Worm (Caenorhabditis elegans): Measurements from ENCODE around the gene unc-62.

Gene unc-62

ce11 chrV:4527934-4528333 is 30.7 kb downstream of the unc-62 start:
- TF ChIP-seq ztf-11 (tag; optimal IDR thresholded peaks at IDR 0.05) (no peak), efl-1 (optimal IDR thresholded peaks at IDR 0.05) (no peak), efl-1 (GFP tag; optimal IDR thresholded peaks at IDR 0.05 in 1 of 2) (peak in 1 of 2 experiments; percentile 54), ceh-63 (GFP tag; optimal IDR thresholded peaks at IDR 0.05) (no peak)

ce11 chrV:4535736-4536135 is 38.5 kb downstream of the unc-62 start:
- no peak for TF ChIP-seq nhr-11 (tag; optimal IDR thresholded peaks at IDR 0.05)
- TF ChIP-seq unc-130 (tag; optimal IDR thresholded peaks at IDR 0.05) = no peak
- no peak for TF ChIP-seq irx-1 (tag; optimal IDR thresholded peaks at IDR 0.05)
- no peak for TF ChIP-seq ztf-4 (tag; optimal IDR thresholded peaks at IDR 0.05)
- TF ChIP-seq vab-15 (tag; optimal IDR thresholded peaks at IDR 0.05) = no peak
- TF ChIP-seq ama-1 (optimal IDR thresholded peaks at IDR 0.05) = no peak
- no peak for TF ChIP-seq C04F5.9 (tag; optimal IDR thresholded peaks at IDR 0.05)
- no peak for TF ChIP-seq lin-13 (GFP tag; optimal IDR thresholded peaks at IDR 0.05)
- no peak for TF ChIP-seq tlp-1 (tag; optimal IDR thresholded peaks at IDR 0.05)
- no peak for TF ChIP-seq sptf-1 (tag; optimal IDR thresholded peaks at IDR 0.05)
- no peak for TF ChIP-seq aly-2 (tag; optimal IDR thresholded peaks at IDR 0.05)
- TF ChIP-seq ceh-8 (GFP tag; optimal IDR thresholded peaks at IDR 0.05) = no peak
- TF ChIP-seq nhr-20 (tag; optimal IDR thresholded peaks at IDR 0.05) = no peak
- no peak for TF ChIP-seq alr-1 (tag; optimal IDR thresholded peaks at IDR 0.05; ENCODE audit: borderline replicate concordance)
- no peak for TF ChIP-seq unc-62 (GFP tag; optimal IDR thresholded peaks at IDR 0.05)
- TF ChIP-seq nhr-76 (tag; optimal IDR thresholded peaks at IDR 0.05) = no peak
- TF ChIP-seq nhr-12 (tag; optimal IDR thresholded peaks at IDR 0.05) = no peak

ce11 chrV:4539855-4540254 is 42.6 kb downstream of the unc-62 start:
- no peak for TF ChIP-seq hlh-17 (GFP tag; optimal IDR thresholded peaks at IDR 0.05; ENCODE audit: borderline replicate concordance)
- TF ChIP-seq unc-130 (tag; optimal IDR thresholded peaks at IDR 0.05) = no peak
- TF ChIP-seq ets-5 (GFP tag; IDR thresholded peaks at IDR 0.05) = no peak
- no peak for TF ChIP-seq fkh-4 (tag; optimal IDR thresholded peaks at IDR 0.05; ENCODE audit: borderline replicate concordance)
- no peak for TF ChIP-seq ama-1 (optimal IDR thresholded peaks at IDR 0.05)
- TF ChIP-seq efl-3 (GFP tag; optimal IDR thresholded peaks at IDR 0.05) = no peak
- no peak for TF ChIP-seq C34B4.2 (tag; optimal IDR thresholded peaks at IDR 0.05)
- TF ChIP-seq lin-15B (tag; optimal IDR thresholded peaks at IDR 0.05) = no peak
- no peak for TF ChIP-seq nhr-90 (tag; optimal IDR thresholded peaks at IDR 0.05; ENCODE audit: poor library complexity)
- no peak for TF ChIP-seq snpc-4 (tag; optimal IDR thresholded peaks at IDR 0.05)

ce11 chrV:4546854-4547253 is 49.6 kb downstream of the unc-62 start:
- TF ChIP-seq efl-1 (optimal IDR thresholded peaks at IDR 0.05) (no peak), efl-1 (GFP tag; optimal IDR thresholded peaks at IDR 0.05 in 1 of 2) (peak in 1 of 2 experiments; percentile 5), ceh-82 (tag; optimal IDR thresholded peaks at IDR 0.05) (no peak), tlp-1 (tag; optimal IDR thresholded peaks at IDR 0.05) (no peak)

ce11 chrV:4549191-4549590 is 51.9 kb downstream of the unc-62 start, which contains the start of gene sos-1:
TSS of gene sos-1 (minus strand) at chrV:4549291.
- TF ChIP-seq vab-15 (tag; optimal IDR thresholded peaks at IDR 0.05) (no peak), nhr-237 (tag; optimal IDR thresholded peaks at IDR 0.05) (no peak), nhr-47 (tag; optimal IDR thresholded peaks at IDR 0.05) (no peak), zip-4 (GFP tag; optimal IDR thresholded peaks at IDR 0.05) (no peak), nhr-90 (tag; optimal IDR thresholded peaks at IDR 0.05; ENCODE audit: poor library complexity) (no peak), lin-39 (tag; optimal IDR thresholded peaks at IDR 0.05) (no peak), nhr-11 (tag; optimal IDR thresholded peaks at IDR 0.05) (no peak)

DNA sequence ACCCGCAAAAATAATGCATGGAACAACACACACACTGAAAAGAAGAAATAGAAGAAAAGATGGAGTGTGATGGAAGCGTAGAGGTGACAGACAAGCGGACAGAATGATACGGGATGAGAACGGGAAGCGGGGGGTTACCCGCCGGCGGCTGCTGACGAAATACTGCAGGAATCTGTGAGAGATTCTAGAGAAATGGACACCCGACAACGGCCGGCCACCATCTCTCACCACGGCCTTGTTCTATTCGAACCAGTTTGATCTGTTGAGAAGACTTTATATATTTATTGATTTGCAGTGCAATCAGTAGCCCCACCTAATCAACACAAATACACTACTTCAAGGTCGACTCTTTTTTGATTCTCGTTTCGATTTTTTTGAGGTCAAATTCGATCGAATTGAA is 53.2 kb downstream of the unc-62 start:
- TF ChIP-seq snu-23 (GFP tag; optimal IDR thresholded peaks at IDR 0.05) (peak; percentile 79), tbx-2 (tag; optimal IDR thresholded peaks at IDR 0.05) (peak; percentile 23), nhr-76 (tag; optimal IDR thresholded peaks at IDR 0.05) (no peak), lin-14 (GFP tag; optimal IDR thresholded peaks at IDR 0.05) (peak; percentile 91), xbp-1 (tag; optimal IDR thresholded peaks at IDR 0.05) (no peak), efl-1 (optimal IDR thresholded peaks at IDR 0.05) (peak in 1 of 2 experiments; percentile 18), efl-1 (GFP tag; optimal IDR thresholded peaks at IDR 0.05 in 1 of 2) (no peak), lir-3 (tag; optimal IDR thresholded peaks at IDR 0.05; ENCODE audit: poor library complexity) (no peak), elt-3 (tag; optimal IDR thresholded peaks at IDR 0.05) (peak in 2 of 6 experiments; percentile 33 to 51), fos-1 (tag; optimal IDR thresholded peaks at IDR 0.05) (no peak), unc-98 (GFP tag; IDR thresholded peaks at IDR 0.05) (no peak), sox-4 (tag; optimal IDR thresholded peaks at IDR 0.05) (no peak), ceh-63 (GFP tag; optimal IDR thresholded peaks at IDR 0.05) (no peak), grh-1 (GFP tag; IDR thresholded peaks at IDR 0.05) (peak; percentile 47; the same call in 1 of the 2 replicates), mef-2 (tag; optimal IDR thresholded peaks at IDR 0.05) (no peak)
